Fruit fly (Drosophila melanogaster) whole organism, embryonic: ENCODE measurements around the gene bon.

Source experiments
- Atf6 ChIP-seq: fragments of 200-800 bp; sonication (Bioruptor generic); IDR thresholded peaks from 2 replicates; pipeline ENCODE4 v1.3.6; 2022; ENCODE audit warnings: missing biosample characterization, missing genetic modification characterization
- BEAF-32 ChIP-seq: fragments of 200-800 bp; sonication (Bioruptor generic); optimal IDR thresholded peaks from 3 replicates; lab custom pipeline; 2017; ENCODE audit warnings: missing biosample characterization, missing genetic modification characterization, mild to moderate bottlenecking, moderate library complexity, missing genetic modification reagents
- CG10147 ChIP-seq: fragments of 200-800 bp; sonication (Bioruptor generic); optimal IDR thresholded peaks from 2 replicates; lab custom pipeline; 2019; ENCODE audit warnings: missing biosample characterization, mild to moderate bottlenecking, missing genetic modification characterization, moderate library complexity
- CG10431 ChIP-seq: fragments of 200-800 bp; sonication (Bioruptor generic); optimal IDR thresholded peaks from 3 replicates; lab custom pipeline; 2018; ENCODE audit warnings: missing biosample characterization, mild to moderate bottlenecking, missing genetic modification characterization
- CG11560 ChIP-seq: fragments of 200-800 bp; sonication (Bioruptor generic); IDR thresholded peaks from 3 replicates; pipeline ENCODE4 v1.3.6; 2022; ENCODE audit warnings: missing biosample characterization, missing genetic modification characterization
- CG14441 ChIP-seq: fragments of 200-800 bp; sonication (Bioruptor generic); IDR thresholded peaks from 2 replicates; pipeline ENCODE4 v1.3.6; 2022; ENCODE audit warnings: missing biosample characterization, missing genetic modification characterization
- CG15479 ChIP-seq: fragments of 200-800 bp; sonication (Bioruptor generic); optimal IDR thresholded peaks from 3 replicates; lab custom pipeline; 2019; ENCODE audit warnings: missing biosample characterization, mild to moderate bottlenecking, missing genetic modification characterization, moderate library complexity
- CG1602 ChIP-seq: fragments of 200-800 bp; sonication (Bioruptor generic); optimal IDR thresholded peaks from 3 replicates; lab custom pipeline; 2016; ENCODE audit warnings: missing biosample characterization, missing genetic modification characterization
- CG1603 ChIP-seq: fragments of 200-800 bp; sonication (Bioruptor generic); optimal IDR thresholded peaks from 2 replicates; lab custom pipeline; 2019; ENCODE audit warnings: missing biosample characterization, mild to moderate bottlenecking, missing genetic modification characterization, moderate library complexity
- CG16815 ChIP-seq: fragments of 200-800 bp; sonication (Bioruptor generic); optimal IDR thresholded peaks from 3 replicates; lab custom pipeline; 2017; ENCODE audit warnings: missing biosample characterization, mild to moderate bottlenecking, missing genetic modification characterization
- CG17328 ChIP-seq: fragments of 200-800 bp; sonication (Bioruptor generic); IDR thresholded peaks from 2 replicates; pipeline ENCODE4 v1.3.6; 2022; ENCODE audit warnings: missing biosample characterization, missing genetic modification characterization
- CG18599 ChIP-seq: fragments of 200-800 bp; sonication (Bioruptor generic); optimal IDR thresholded peaks from 3 replicates; lab custom pipeline; 2017; ENCODE audit warnings: missing biosample characterization, missing genetic modification characterization, mild to moderate bottlenecking, moderate library complexity, missing genetic modification reagents
- CG2120 ChIP-seq: fragments of 200-800 bp; sonication (Bioruptor generic); optimal IDR thresholded peaks from 3 replicates; lab custom pipeline; 2016; ENCODE audit warnings: missing biosample characterization, missing genetic modification characterization
- CG2875 ChIP-seq: fragments of 200-800 bp; sonication (Bioruptor generic); optimal IDR thresholded peaks from 2 replicates; lab custom pipeline; 2017; ENCODE audit warnings: missing biosample characterization, mild to moderate bottlenecking, missing genetic modification characterization, missing genetic modification reagents
- CG31365 ChIP-seq: fragments of 200-800 bp; sonication (Bioruptor generic); optimal IDR thresholded peaks from 2 replicates; lab custom pipeline; 2018; ENCODE audit warnings: missing biosample characterization, mild to moderate bottlenecking, missing genetic modification characterization
- CG32772 ChIP-seq: fragments of 200-800 bp; sonication (Bioruptor generic); IDR thresholded peaks from 2 replicates; pipeline ENCODE4 v1.3.6; 2022; ENCODE audit warnings: missing biosample characterization, missing genetic modification characterization
- CG33213 ChIP-seq: fragments of 200-800 bp; sonication (Bioruptor generic); optimal IDR thresholded peaks from 3 replicates; lab custom pipeline; 2016; ENCODE audit warnings: missing biosample characterization, missing genetic modification characterization
- CG3407 ChIP-seq: fragments of 200-800 bp; sonication (Bioruptor generic); optimal IDR thresholded peaks from 2 replicates; lab custom pipeline; 2018; ENCODE audit warnings: missing biosample characterization, mild to moderate bottlenecking, missing genetic modification characterization
- CG6689 ChIP-seq: fragments of 200-800 bp; sonication (Bioruptor generic); IDR thresholded peaks from 2 replicates; pipeline ENCODE4 v1.3.6; 2022; ENCODE audit warnings: missing biosample characterization, missing genetic modification characterization
- CG6791 ChIP-seq: fragments of 200-800 bp; sonication (Bioruptor generic); IDR thresholded peaks from 3 replicates; pipeline ENCODE4 v1.3.6; 2022; ENCODE audit warnings: missing biosample characterization, missing genetic modification characterization; ENCODE audit not compliant: partially characterized antibody
- CG6854 ChIP-seq: fragments of 200-800 bp; sonication (Bioruptor generic); optimal IDR thresholded peaks from 3 replicates; lab custom pipeline; 2017; ENCODE audit warnings: missing biosample characterization, mild to moderate bottlenecking, missing genetic modification characterization
- CG7556 ChIP-seq: fragments of 200-800 bp; sonication (Bioruptor generic); optimal IDR thresholded peaks from 2 replicates; lab custom pipeline; 2017; ENCODE audit warnings: missing biosample characterization, mild to moderate bottlenecking, missing genetic modification characterization
- CG8924 ChIP-seq: fragments of 200-800 bp; optimal IDR thresholded peaks from 3 replicates; lab custom pipeline; 2019; ENCODE audit warnings: missing biosample characterization, mild to moderate bottlenecking, missing genetic modification characterization, moderate library complexity
- CrebB ChIP-seq: fragments of 200-800 bp; sonication (Bioruptor generic); optimal IDR thresholded peaks from 3 replicates; lab custom pipeline; 2018; ENCODE audit warnings: missing biosample characterization, mild to moderate bottlenecking, missing genetic modification characterization
- D19A ChIP-seq: fragments of 200-800 bp; optimal IDR thresholded peaks from 3 replicates; lab custom pipeline; 2019; ENCODE audit warnings: missing biosample characterization, mild to moderate bottlenecking, missing genetic modification characterization, moderate library complexity
- Dip3 ChIP-seq: fragments of 200-800 bp; sonication (Bioruptor generic); optimal IDR thresholded peaks from 3 replicates; lab custom pipeline; 2016; ENCODE audit warnings: missing biosample characterization, missing genetic modification characterization
- Drgx ChIP-seq: fragments of 200-800 bp; sonication (Bioruptor generic); IDR thresholded peaks from 2 replicates; pipeline ENCODE4 v1.3.6; 2022; ENCODE audit warnings: missing biosample characterization, missing genetic modification characterization
- Gug ChIP-seq: fragments of 200-800 bp; sonication (Bioruptor generic); IDR thresholded peaks from 4 replicates; pipeline ENCODE4 v1.3.6; 2022; ENCODE audit warnings: missing biosample characterization, missing genetic modification characterization
- Hey ChIP-seq: fragments of 200-800 bp; sonication (Bioruptor generic); optimal IDR thresholded peaks from 3 replicates; lab custom pipeline; 2018; ENCODE audit warnings: missing biosample characterization, mild to moderate bottlenecking, missing genetic modification characterization
- MBD-R2 ChIP-seq: fragments of 200-800 bp; sonication (Bioruptor generic); IDR thresholded peaks from 2 replicates; pipeline ENCODE4 v1.3.6; 2022; ENCODE audit warnings: missing biosample characterization, missing genetic modification characterization
- Meics ChIP-seq: fragments of 200-800 bp; sonication (Bioruptor generic); optimal IDR thresholded peaks from 2 replicates; lab custom pipeline; 2017; ENCODE audit warnings: missing biosample characterization, mild to moderate bottlenecking, missing genetic modification characterization
- NK7.1 ChIP-seq: fragments of 200-800 bp; sonication (Bioruptor generic); optimal IDR thresholded peaks from 3 replicates; lab custom pipeline; 2016; ENCODE audit warnings: missing biosample characterization, missing genetic modification characterization
- Optix ChIP-seq: fragments of 200-800 bp; sonication (Bioruptor generic); IDR thresholded peaks from 3 replicates; pipeline ENCODE4 v1.3.6; 2022; ENCODE audit warnings: missing biosample characterization, missing genetic modification characterization
- Poxn ChIP-seq: fragments of 200-800 bp; sonication (Bioruptor generic); IDR thresholded peaks from 2 replicates; pipeline ENCODE4 v1.3.6; 2022; ENCODE audit warnings: missing biosample characterization, missing genetic modification characterization
- Sox102F ChIP-seq: fragments of 200-800 bp; sonication (Bioruptor generic); optimal IDR thresholded peaks from 2 replicates; lab custom pipeline; 2018; ENCODE audit warnings: missing biosample characterization, mild to moderate bottlenecking, missing genetic modification characterization, moderate library complexity
- ara ChIP-seq: fragments of 200-800 bp; sonication (Bioruptor generic); IDR thresholded peaks from 2 replicates; pipeline ENCODE4 v1.3.6; 2022; ENCODE audit warnings: missing biosample characterization, missing genetic modification characterization
- az2 ChIP-seq: fragments of 200-800 bp; sonication (Bioruptor generic); optimal IDR thresholded peaks from 3 replicates; lab custom pipeline; 2016; ENCODE audit warnings: missing biosample characterization, missing genetic modification characterization
- bbx ChIP-seq: fragments of 200-800 bp; sonication (Bioruptor generic); IDR thresholded peaks from 2 replicates; pipeline ENCODE4 v1.3.6; 2022; ENCODE audit warnings: missing biosample characterization, missing genetic modification characterization; ENCODE audit not compliant: partially characterized antibody
- dimm ChIP-seq: fragments of 200-800 bp; sonication (Bioruptor generic); IDR thresholded peaks from 2 replicates; pipeline ENCODE4 v1.3.6; 2022; ENCODE audit warnings: missing biosample characterization, missing genetic modification characterization
- dmrt11E ChIP-seq: fragments of 200-800 bp; sonication (Bioruptor generic); optimal IDR thresholded peaks from 3 replicates; lab custom pipeline; 2018; ENCODE audit warnings: missing biosample characterization, mild to moderate bottlenecking, missing genetic modification characterization, moderate library complexity
- dpn ChIP-seq, 2 experiments: fragments of 200-800 bp; sonication (Bioruptor generic); optimal IDR thresholded peaks; 3 replicates each; lab custom pipeline; 2016; ENCODE audit warnings: missing biosample characterization in 2 of 2, missing genetic modification characterization in 2 of 2
- exex ChIP-seq: fragments of 200-800 bp; sonication (Bioruptor generic); optimal IDR thresholded peaks from 4 replicates; lab custom pipeline; 2018; ENCODE audit warnings: missing biosample characterization, mild to moderate bottlenecking, missing genetic modification characterization, moderate library complexity
- gem ChIP-seq: fragments of 200-800 bp; sonication (Bioruptor generic); optimal IDR thresholded peaks from 2 replicates; lab custom pipeline; 2019; ENCODE audit warnings: missing biosample characterization, mild to moderate bottlenecking, missing genetic modification characterization, moderate library complexity
- gfzf ChIP-seq: fragments of 200-800 bp; sonication (Bioruptor generic); optimal IDR thresholded peaks from 2 replicates; lab custom pipeline; 2016; ENCODE audit warnings: missing biosample characterization, mild to moderate bottlenecking, missing genetic modification characterization, moderate library complexity
- jigr1 ChIP-seq: fragments of 200-800 bp; sonication (Bioruptor generic); IDR thresholded peaks from 3 replicates; pipeline ENCODE4 v1.3.6; 2022; ENCODE audit warnings: missing biosample characterization, missing genetic modification characterization
- sisA ChIP-seq: fragments of 200-800 bp; sonication (Bioruptor generic); IDR thresholded peaks from 2 replicates; pipeline ENCODE4 v1.3.6; 2022; ENCODE audit warnings: missing biosample characterization, missing genetic modification characterization
- slbo ChIP-seq: fragments of 200-800 bp; sonication (Bioruptor generic); IDR thresholded peaks from 2 replicates; pipeline ENCODE4 v1.3.6; 2022; ENCODE audit warnings: missing biosample characterization, missing genetic modification characterization
- tgo ChIP-seq: fragments of 200-800 bp; sonication (Bioruptor generic); IDR thresholded peaks from 3 replicates; pipeline ENCODE4 v1.3.6; 2022; ENCODE audit warnings: missing biosample characterization, missing genetic modification characterization
- vfl ChIP-seq: fragments of 200-800 bp; sonication (Bioruptor generic); optimal IDR thresholded peaks from 2 replicates; lab custom pipeline; 2016; ENCODE audit warnings: missing biosample characterization, missing genetic modification characterization
- vvl ChIP-seq: fragments of 200-800 bp; sonication (Bioruptor generic); IDR thresholded peaks from 2 replicates; pipeline ENCODE4 v1.3.6; 2022; ENCODE audit warnings: missing biosample characterization, missing genetic modification characterization
- zfh2 ChIP-seq: fragments of 200-800 bp; sonication (Bioruptor generic); optimal IDR thresholded peaks from 2 replicates; lab custom pipeline; 2016; ENCODE audit warnings: missing biosample characterization, missing genetic modification characterization

Gene bon

dm6 chr3R:20588480-20588785, 4.5 kb upstream of the bon start, which contains the start of gene Srp72 (continued):
- TF ChIP-seq CG1602 (GFP tag; lab: Kevin White, UChicago) (peak; percentile 20), gem (tag; lab: Kevin White, UChicago) (peak; percentile 73), ara (GFP tag; lab: Robert Waterston, UW) (0 out of 2 replicates have a peak, but pooled peaks have one; percentile 7), CG11560 (tag; lab: Robert Waterston, UW) (no peak), jigr1 (GFP tag; lab: Robert Waterston, UW) (peak; percentile 52; the same call in 1 of the 3 replicates), CG3407 (GFP tag; lab: Kevin White, UChicago) (no peak), BEAF-32 (GFP tag; lab: Kevin White, UChicago) (peak; percentile 44), CG16815 (GFP tag; lab: Kevin White, UChicago) (no peak), CG10431 (GFP tag; lab: Kevin White, UChicago) (peak; percentile 23), Dip3 (peak; percentile 25), CG1603 (tag; lab: Kevin White, UChicago) (no peak), Hey (no peak), CG6791 (GFP tag; lab: Robert Waterston, UW) (no peak), CG17328 (peak; percentile 57; the same call in 1 of the 2 replicates), zfh2 (GFP tag; lab: Kevin White, UChicago) (peak; percentile 1), Optix (GFP tag; lab: Robert Waterston, UW) (no peak), CG2875 (peak; percentile 16), Sox102F (peak; percentile 41), CG6854 (GFP tag; lab: Kevin White, UChicago) (no peak), dmrt11E (peak; percentile 39), Gug (GFP tag; lab: Robert Waterston, UW) (peak; percentile 48; the same call in 1 of the 4 replicates), Drgx (GFP tag; lab: Robert Waterston, UW) (peak; percentile 55), CG18599 (GFP tag; lab: Kevin White, UChicago) (peak; percentile 48), vfl (GFP tag; lab: Kevin White, UChicago) (no peak), dpn (GFP tag; optimal IDR thresholded peaks at IDR 0.05; lab: Kevin White, UChicago) (peak in 1 of 2 experiments; percentile 27), slbo (GFP tag; lab: Robert Waterston, UW) (peak; percentile 70), tgo (GFP tag; lab: Robert Waterston, UW) (peak; percentile 27; the same call in 1 of the 3 replicates), CG2120 (GFP tag; lab: Kevin White, UChicago) (peak; percentile 51), CG6689 (peak; percentile 50), CG15479 (GFP tag; lab: Kevin White, UChicago) (no peak), CG8924 (tag; lab: Kevin White, UChicago) (peak; percentile 43), Poxn (GFP tag; lab: Robert Waterston, UW) (no peak), CG33213 (peak; percentile 18), sisA (GFP tag; lab: Robert Waterston, UW) (peak; percentile 37; the same call in 1 of the 2 replicates), NK7.1 (GFP tag; lab: Kevin White, UChicago) (no peak), exex (tag; lab: Kevin White, UChicago) (peak; percentile 37), vvl (GFP tag; lab: Robert Waterston, UW) (peak; percentile 54), CG31365 (no peak), bbx (no peak; the same call in 1 of the 2 replicates), CG14441 (GFP tag; lab: Robert Waterston, UW) (peak; percentile 47; the same call in 1 of the 2 replicates), CrebB (no peak), Atf6 (GFP tag; lab: Robert Waterston, UW) (peak; percentile 47; the same call in 1 of the 2 replicates), CG32772 (GFP tag; lab: Robert Waterston, UW) (0 out of 2 replicates have a peak, but pooled peaks have one; percentile 30), D19A (tag; lab: Kevin White, UChicago) (peak; percentile 20), dimm (GFP tag; lab: Robert Waterston, UW) (no peak), CG10147 (GFP tag; lab: Kevin White, UChicago) (peak; percentile 45), MBD-R2 (peak; percentile 19; the same call in 1 of the 2 replicates), az2 (peak; percentile 36), CG7556 (no peak), Meics (GFP tag; lab: Kevin White, UChicago) (peak; percentile 55), gfzf (GFP tag; lab: Kevin White, UChicago) (peak; percentile 56)
